Fruit fly (Drosophila melanogaster) whole organism, embryonic: ENCODE results near the gene CG42811.
A peak's percentile ranks its signal among the peaks of the same experiment; 100 is the strongest.

Experiments used
- Antp ChIP-seq: fragments of 200-800 bp; sonication (Bioruptor generic); optimal IDR thresholded peaks from 3 replicates; lab custom pipeline; 2016; ENCODE audit warnings: missing biosample characterization, missing genetic modification characterization
- Asciz ChIP-seq: fragments of 200-800 bp; sonication (Bioruptor generic); optimal IDR thresholded peaks from 2 replicates; lab custom pipeline; 2017; ENCODE audit warnings: missing biosample characterization, mild to moderate bottlenecking, missing genetic modification characterization, missing genetic modification reagents
- CG1024 ChIP-seq: fragments of 200-800 bp; sonication (Bioruptor generic); IDR thresholded peaks from 2 replicates; pipeline ENCODE4 v1.3.6; 2022; ENCODE audit warnings: missing biosample characterization, missing genetic modification characterization
- CG11456 ChIP-seq: fragments of 200-800 bp; sonication (Bioruptor generic); IDR thresholded peaks from 3 replicates; pipeline ENCODE4 v1.3.6; 2022; ENCODE audit warnings: missing biosample characterization, missing genetic modification characterization
- CG12236 ChIP-seq: fragments of 200-800 bp; sonication (Bioruptor generic); optimal IDR thresholded peaks from 2 replicates; lab custom pipeline; 2016; ENCODE audit warnings: missing biosample characterization, missing genetic modification characterization
- CG12942 ChIP-seq: fragments of 200-800 bp; sonication (Bioruptor generic); optimal IDR thresholded peaks from 3 replicates; lab custom pipeline; 2016; ENCODE audit warnings: missing biosample characterization, missing genetic modification characterization
- CG13624 ChIP-seq: fragments of 200-800 bp; sonication (Bioruptor generic); optimal IDR thresholded peaks from 2 replicates; lab custom pipeline; 2016; ENCODE audit warnings: missing biosample characterization, missing genetic modification characterization
- CG17829 ChIP-seq: fragments of 200-800 bp; optimal IDR thresholded peaks from 2 replicates; lab custom pipeline; 2019; ENCODE audit warnings: missing biosample characterization, mild to moderate bottlenecking, missing genetic modification characterization, moderate library complexity
- CG31365 ChIP-seq: fragments of 200-800 bp; sonication (Bioruptor generic); optimal IDR thresholded peaks from 2 replicates; lab custom pipeline; 2018; ENCODE audit warnings: missing biosample characterization, mild to moderate bottlenecking, missing genetic modification characterization
- CG3407 ChIP-seq: fragments of 200-800 bp; sonication (Bioruptor generic); optimal IDR thresholded peaks from 2 replicates; lab custom pipeline; 2018; ENCODE audit warnings: missing biosample characterization, mild to moderate bottlenecking, missing genetic modification characterization
- CG34224 ChIP-seq: fragments of 200-800 bp; sonication (Bioruptor generic); IDR thresholded peaks from 3 replicates; pipeline ENCODE4 v1.3.6; 2022; ENCODE audit warnings: missing biosample characterization, missing genetic modification characterization; ENCODE audit not compliant: partially characterized antibody
- CG6272 ChIP-seq: fragments of 200-800 bp; sonication (Bioruptor generic); IDR thresholded peaks from 2 replicates; pipeline ENCODE4 v1.3.6; 2022; ENCODE audit warnings: missing biosample characterization, missing genetic modification characterization
- CG7745 ChIP-seq: fragments of 200-800 bp; sonication (Bioruptor generic); optimal IDR thresholded peaks from 2 replicates; lab custom pipeline; 2018; ENCODE audit warnings: missing biosample characterization, mild to moderate bottlenecking, missing genetic modification characterization, moderate library complexity
- CG8924 ChIP-seq: fragments of 200-800 bp; optimal IDR thresholded peaks from 3 replicates; lab custom pipeline; 2019; ENCODE audit warnings: missing biosample characterization, mild to moderate bottlenecking, missing genetic modification characterization, moderate library complexity
- CkIIα-i1 ChIP-seq: fragments of 200-800 bp; sonication (Bioruptor generic); IDR thresholded peaks from 2 replicates; pipeline ENCODE4 v1.3.6; 2022; ENCODE audit warnings: missing biosample characterization, missing genetic modification characterization
- CrebB ChIP-seq: fragments of 200-800 bp; sonication (Bioruptor generic); optimal IDR thresholded peaks from 3 replicates; lab custom pipeline; 2018; ENCODE audit warnings: missing biosample characterization, mild to moderate bottlenecking, missing genetic modification characterization
- Dad ChIP-seq: fragments of 200-800 bp; sonication (Bioruptor generic); optimal IDR thresholded peaks from 3 replicates; lab custom pipeline; 2016; ENCODE audit warnings: missing biosample characterization, missing genetic modification characterization
- Dip2 ChIP-seq: fragments of 200-800 bp; sonication (Bioruptor generic); IDR thresholded peaks from 2 replicates; pipeline ENCODE4 v1.3.6; 2022; ENCODE audit warnings: missing biosample characterization, missing genetic modification characterization
- E2f1 ChIP-seq: fragments of 200-800 bp; sonication (Bioruptor generic); IDR thresholded peaks from 2 replicates; pipeline ENCODE4 v1.3.6; 2022; ENCODE audit warnings: missing biosample characterization, missing genetic modification characterization
- Ets65A ChIP-seq: fragments of 200-800 bp; sonication (Bioruptor generic); peaks from one replicate; lab custom pipeline; 2016; ENCODE audit warnings: missing biosample characterization, missing genetic modification characterization
- Gsc ChIP-seq: fragments of 200-800 bp; sonication (Bioruptor generic); IDR thresholded peaks from 2 replicates; pipeline ENCODE4 v1.3.6; 2022; ENCODE audit warnings: missing biosample characterization, missing genetic modification characterization
- HHEX ChIP-seq: fragments of 200-800 bp; sonication (Bioruptor generic); optimal IDR thresholded peaks from 3 replicates; lab custom pipeline; 2017; ENCODE audit warnings: missing biosample characterization, mild to moderate bottlenecking, missing genetic modification characterization, missing genetic modification reagents
- HLH4C ChIP-seq: fragments of 200-800 bp; sonication (Bioruptor generic); IDR thresholded peaks from 3 replicates; pipeline ENCODE4 v1.3.6; 2022; ENCODE audit warnings: missing biosample characterization, missing genetic modification characterization; ENCODE audit not compliant: partially characterized antibody
- HLH54F ChIP-seq: fragments of 200-800 bp; sonication (Bioruptor generic); optimal IDR thresholded peaks from 3 replicates; lab custom pipeline; 2016; ENCODE audit warnings: missing biosample characterization, missing genetic modification characterization
- Hand ChIP-seq: fragments of 200-800 bp; sonication (Bioruptor generic); optimal IDR thresholded peaks from 2 replicates; lab custom pipeline; 2017; ENCODE audit warnings: mild to moderate bottlenecking, missing biosample characterization, missing genetic modification reagents, missing genetic modification characterization
- Jarid2 ChIP-seq: fragments of 200-800 bp; sonication (Bioruptor generic); optimal IDR thresholded peaks from 3 replicates; lab custom pipeline; 2017; ENCODE audit warnings: mild to moderate bottlenecking, missing biosample characterization, missing genetic modification reagents, missing genetic modification characterization
- NC2β ChIP-seq: fragments of 200-800 bp; sonication (Bioruptor generic); optimal IDR thresholded peaks from 2 replicates; lab custom pipeline; 2016; ENCODE audit warnings: missing biosample characterization, missing genetic modification characterization
- Sox102F ChIP-seq: fragments of 200-800 bp; sonication (Bioruptor generic); optimal IDR thresholded peaks from 2 replicates; lab custom pipeline; 2018; ENCODE audit warnings: missing biosample characterization, mild to moderate bottlenecking, missing genetic modification characterization, moderate library complexity
- ap ChIP-seq: fragments of 200-800 bp; sonication (Bioruptor generic); IDR thresholded peaks from 2 replicates; pipeline ENCODE4 v1.3.6; 2022; ENCODE audit warnings: missing biosample characterization, missing genetic modification characterization
- caup ChIP-seq: fragments of 200-800 bp; sonication (Bioruptor generic); optimal IDR thresholded peaks from 3 replicates; lab custom pipeline; 2017; ENCODE audit warnings: missing biosample characterization, mild to moderate bottlenecking, missing genetic modification characterization, moderate library complexity; ENCODE audit not compliant: severe bottlenecking
- chif ChIP-seq, 2 experiments: fragments of 200-800 bp; sonication (Bioruptor generic); optimal IDR thresholded peaks; 3 replicates each; lab custom pipeline; 2016; ENCODE audit warnings: missing biosample characterization in 2 of 2, missing genetic modification characterization in 2 of 2
- croc ChIP-seq: fragments of 200-800 bp; sonication (Bioruptor generic); conservative IDR thresholded peaks from 3 replicates; pipeline ENCODE4 v1.3.6; 2022; ENCODE audit warnings: missing biosample characterization, missing genetic modification characterization
- cwo ChIP-seq: fragments of 200-800 bp; sonication (Bioruptor generic); optimal IDR thresholded peaks from 3 replicates; lab custom pipeline; 2017; ENCODE audit warnings: missing biosample characterization, missing genetic modification characterization, mild to moderate bottlenecking, moderate library complexity, missing genetic modification reagents
- ems ChIP-seq: fragments of 200-800 bp; sonication (Bioruptor generic); optimal IDR thresholded peaks from 3 replicates; lab custom pipeline; 2016; ENCODE audit warnings: missing biosample characterization, missing genetic modification characterization
- fd96Cb ChIP-seq: fragments of 200-800 bp; sonication (Bioruptor generic); optimal IDR thresholded peaks from 2 replicates; lab custom pipeline; 2018; ENCODE audit warnings: missing biosample characterization, mild to moderate bottlenecking, missing genetic modification characterization, moderate library complexity
- gfzf ChIP-seq: fragments of 200-800 bp; sonication (Bioruptor generic); optimal IDR thresholded peaks from 2 replicates; lab custom pipeline; 2016; ENCODE audit warnings: missing biosample characterization, mild to moderate bottlenecking, missing genetic modification characterization, moderate library complexity
- ham ChIP-seq: fragments of 200-800 bp; sonication (Bioruptor generic); IDR thresholded peaks from 2 replicates; pipeline ENCODE4 v1.3.6; 2022; ENCODE audit warnings: missing biosample characterization, missing genetic modification characterization
- jigr1 ChIP-seq: fragments of 200-800 bp; sonication (Bioruptor generic); IDR thresholded peaks from 3 replicates; pipeline ENCODE4 v1.3.6; 2022; ENCODE audit warnings: missing biosample characterization, missing genetic modification characterization
- kah ChIP-seq: fragments of 200-800 bp; sonication (Bioruptor generic); optimal IDR thresholded peaks from 2 replicates; lab custom pipeline; 2018; ENCODE audit warnings: missing biosample characterization, mild to moderate bottlenecking, missing genetic modification characterization
- lbe ChIP-seq: fragments of 200-800 bp; sonication (Bioruptor generic); optimal IDR thresholded peaks from 2 replicates; lab custom pipeline; 2016; ENCODE audit warnings: missing biosample characterization, mild to moderate bottlenecking, missing genetic modification characterization
- onecut ChIP-seq: fragments of 200-800 bp; sonication (Bioruptor generic); IDR thresholded peaks from 2 replicates; pipeline ENCODE4 v1.3.6; 2022; ENCODE audit warnings: missing biosample characterization, missing genetic modification characterization
- org-1 ChIP-seq: fragments of 200-800 bp; sonication (Bioruptor generic); optimal IDR thresholded peaks from 2 replicates; lab custom pipeline; 2017; ENCODE audit warnings: missing biosample characterization, missing genetic modification characterization
- row ChIP-seq: fragments of 200-800 bp; sonication (Bioruptor generic); IDR thresholded peaks from 3 replicates; pipeline ENCODE4 v1.3.6; 2022; ENCODE audit warnings: missing biosample characterization, missing genetic modification characterization
- so ChIP-seq: fragments of 200-800 bp; sonication (Bioruptor generic); IDR thresholded peaks from 3 replicates; pipeline ENCODE4 v1.3.6; 2022; ENCODE audit warnings: missing biosample characterization, missing genetic modification characterization
- sob ChIP-seq: fragments of 200-800 bp; sonication (Bioruptor generic); IDR thresholded peaks from 2 replicates; pipeline ENCODE4 v1.3.6; 2022; ENCODE audit warnings: missing biosample characterization, missing genetic modification characterization
- ssp ChIP-seq: fragments of 200-800 bp; sonication (Bioruptor generic); IDR thresholded peaks from 2 replicates; pipeline ENCODE4 v1.3.6; 2022; ENCODE audit warnings: missing biosample characterization, missing genetic modification characterization
- sug ChIP-seq: fragments of 200-800 bp; optimal IDR thresholded peaks from 2 replicates; lab custom pipeline; 2019; ENCODE audit warnings: missing biosample characterization, mild to moderate bottlenecking, missing genetic modification characterization, moderate library complexity
- tup ChIP-seq: fragments of 200-800 bp; sonication (Bioruptor generic); optimal IDR thresholded peaks from 2 replicates; lab custom pipeline; 2016; ENCODE audit warnings: missing biosample characterization, mild to moderate bottlenecking, missing genetic modification characterization, moderate library complexity
- vfl ChIP-seq: fragments of 200-800 bp; sonication (Bioruptor generic); optimal IDR thresholded peaks from 2 replicates; lab custom pipeline; 2016; ENCODE audit warnings: missing biosample characterization, missing genetic modification characterization
- wdn ChIP-seq: fragments of 200-800 bp; sonication (Bioruptor generic); IDR thresholded peaks from 2 replicates; pipeline ENCODE4 v1.3.6; 2022; ENCODE audit warnings: missing biosample characterization, missing genetic modification characterization
- zf30C ChIP-seq: fragments of 200-800 bp; sonication (Bioruptor generic); optimal IDR thresholded peaks from 3 replicates; lab custom pipeline; 2018; ENCODE audit warnings: missing biosample characterization, mild to moderate bottlenecking, missing genetic modification characterization

Gene CG42811

DNA sequence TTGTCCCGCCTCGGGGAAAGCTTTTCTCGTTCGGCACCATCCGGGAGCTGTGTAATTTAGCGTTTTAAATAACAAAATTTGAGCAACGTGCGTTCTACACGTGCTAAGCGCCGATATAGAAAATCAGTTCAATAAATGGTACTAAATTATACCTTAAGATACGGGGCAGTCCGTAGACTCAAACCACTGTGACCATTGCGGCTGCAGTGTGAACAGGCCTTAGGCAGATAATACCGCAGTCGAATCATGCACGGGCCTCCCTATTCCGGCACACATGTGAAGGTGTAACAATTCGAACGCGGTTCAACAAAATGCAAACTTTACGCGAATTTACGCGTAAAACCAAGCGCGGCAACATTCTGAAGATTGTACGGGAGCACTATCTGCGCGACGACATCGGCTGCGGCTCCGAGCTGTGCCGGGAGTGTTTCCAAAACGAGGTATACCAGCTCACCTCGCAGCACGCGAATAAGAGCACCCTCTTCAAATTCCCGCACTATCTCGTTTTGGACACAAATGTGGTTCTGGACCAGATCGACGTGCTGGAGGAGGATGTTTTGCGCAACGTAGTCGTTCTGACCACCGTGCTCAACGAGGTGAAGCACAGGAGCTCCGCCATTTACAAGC is 33.7 kb downstream of the CG42811 start, which contains the start of the genes Rrp5 and Dis3 (continued):
- TF ChIP-seq CG12942 (GFP tag; lab: Kevin White, UChicago): no peak
- TF ChIP-seq Jarid2: no peak
- TF ChIP-seq sob (GFP tag; lab: Robert Waterston, UW): peak; percentile 77
- no peak for TF ChIP-seq vfl (GFP tag; lab: Kevin White, UChicago)
- TF ChIP-seq CkIIα-i1 (GFP tag; lab: Robert Waterston, UW): no peak
- peak; percentile 87 for TF ChIP-seq cwo (GFP tag; lab: Kevin White, UChicago)
- no peak for TF ChIP-seq caup
- TF ChIP-seq HLH54F: peak; percentile 50
- no peak; the same call in 2 of the 3 replicates for TF ChIP-seq CG34224 (GFP tag; lab: Robert Waterston, UW)
- no peak for TF ChIP-seq Asciz (GFP tag; lab: Kevin White, UChicago)
- no peak for TF ChIP-seq Dip2 (GFP tag; lab: Robert Waterston, UW)
- no peak for TF ChIP-seq org-1 (GFP tag; lab: Kevin White, UChicago)
- TF ChIP-seq zf30C (GFP tag; lab: Kevin White, UChicago): no peak
- 0 out of 2 replicates have a peak, but pooled peaks have one; percentile 22 for TF ChIP-seq E2f1 (GFP tag; lab: Robert Waterston, UW)
- no peak for TF ChIP-seq HHEX (GFP tag; lab: Kevin White, UChicago)
- no peak for TF ChIP-seq jigr1 (GFP tag; lab: Robert Waterston, UW)
- peak; percentile 19 for TF ChIP-seq Dad (GFP tag; lab: Kevin White, UChicago)
- no peak for TF ChIP-seq fd96Cb (tag; lab: Kevin White, UChicago)
- no peak for TF ChIP-seq so
- TF ChIP-seq CG12236 (GFP tag; lab: Kevin White, UChicago): no peak
- TF ChIP-seq Ets65A: peak; percentile 66
- TF ChIP-seq gfzf (GFP tag; lab: Kevin White, UChicago): peak; percentile 97
- TF ChIP-seq ems (GFP tag; lab: Kevin White, UChicago): no peak
- TF ChIP-seq CG3407 (GFP tag; lab: Kevin White, UChicago): no peak
- TF ChIP-seq onecut: no peak
- peak; percentile 91 for TF ChIP-seq CG1024 (GFP tag; lab: Robert Waterston, UW)
- no peak for TF ChIP-seq Gsc (GFP tag; lab: Robert Waterston, UW)
- peak in 1 of 2 experiments; percentile 24 for TF ChIP-seq chif (GFP tag; optimal IDR thresholded peaks at IDR 0.05; lab: Kevin White, UChicago)
- TF ChIP-seq Hand (GFP tag; lab: Kevin White, UChicago): no peak
- no peak for TF ChIP-seq ham
- no peak for TF ChIP-seq Sox102F
- TF ChIP-seq lbe: no peak
- peak; percentile 96 for TF ChIP-seq ssp (GFP tag; lab: Robert Waterston, UW)
- TF ChIP-seq row (GFP tag; lab: Robert Waterston, UW): peak; percentile 78
- TF ChIP-seq CG13624: peak; percentile 53
- no peak for TF ChIP-seq sug
- TF ChIP-seq CG6272: peak; percentile 55
- 0 out of 2 replicates have a peak, but pooled peaks have one; percentile 38 for TF ChIP-seq wdn (GFP tag; lab: Robert Waterston, UW)
- TF ChIP-seq ap (GFP tag; lab: Robert Waterston, UW): no peak
- no peak for TF ChIP-seq tup (GFP tag; lab: Kevin White, UChicago)
- TF ChIP-seq croc: no peak
- no peak for TF ChIP-seq kah (GFP tag; lab: Kevin White, UChicago)
- TF ChIP-seq CG8924 (tag; lab: Kevin White, UChicago): no peak
- TF ChIP-seq Antp (GFP tag; lab: Kevin White, UChicago): no peak
- TF ChIP-seq CG7745: no peak
- TF ChIP-seq CG31365 (tag; lab: Kevin White, UChicago): no peak
- peak; percentile 58; the same call in 2 of the 3 replicates for TF ChIP-seq HLH4C (GFP tag; lab: Robert Waterston, UW)
- TF ChIP-seq CrebB (tag; lab: Kevin White, UChicago): no peak
- peak; percentile 74; the same call in 2 of the 3 replicates for TF ChIP-seq CG11456 (GFP tag; lab: Robert Waterston, UW)
- no peak for TF ChIP-seq CG17829 (tag; lab: Kevin White, UChicago)
- peak; percentile 59 for TF ChIP-seq NC2β
